Fruit fly (Drosophila melanogaster) whole organism, wandering third instar larva: ENCODE measurements around the gene heca.
A peak's percentile ranks its signal among the peaks of the same experiment; 100 is the strongest.

Experiments used
- CG32264 ChIP-seq: fragments of 200-800 bp; sonication (Bioruptor generic); optimal IDR thresholded peaks from 2 replicates; lab custom pipeline; 2016; ENCODE audit warnings: missing biosample characterization, missing genetic modification characterization
- CG9705 ChIP-seq: fragments of 200-800 bp; sonication (Bioruptor generic); optimal IDR thresholded peaks from 2 replicates; lab custom pipeline; 2018; ENCODE audit warnings: missing biosample characterization, mild to moderate bottlenecking, missing genetic modification characterization
- CrebA ChIP-seq: fragments of 200-800 bp; sonication (Bioruptor generic); optimal IDR thresholded peaks from 2 replicates; lab custom pipeline; 2016; ENCODE audit warnings: missing biosample characterization, mild to moderate bottlenecking, missing genetic modification characterization, borderline replicate concordance
- Dfd ChIP-seq: fragments of >200 bp; optimal IDR thresholded peaks from 2 replicates; lab custom pipeline; 2017; ENCODE audit warnings: missing biosample characterization, missing genetic modification characterization
- Dif ChIP-seq: fragments of 200-275, 200-300 bp; sonication (Bioruptor generic); optimal IDR thresholded peaks from 2 replicates; lab custom pipeline; 2018; ENCODE audit warnings: missing biosample characterization, missing genetic modification characterization; ENCODE audit not compliant: partially characterized antibody
- GATAd ChIP-seq: sonication (Bioruptor generic); optimal IDR thresholded peaks from 2 replicates; lab custom pipeline; 2016; ENCODE audit warnings: missing biosample characterization, missing genetic modification characterization
- HLH106 ChIP-seq: fragments of 200-800 bp; optimal IDR thresholded peaks from 3 replicates; lab custom pipeline; 2019; ENCODE audit warnings: missing biosample characterization, mild to moderate bottlenecking, missing genetic modification characterization, moderate library complexity
- Hnf4 ChIP-seq: fragments of 200-800 bp; sonication (Bioruptor generic); optimal IDR thresholded peaks from 2 replicates; lab custom pipeline; 2016; ENCODE audit warnings: missing biosample characterization, mild to moderate bottlenecking, missing genetic modification characterization
- Hr78 ChIP-seq: fragments of >200 bp; optimal IDR thresholded peaks from 2 replicates; lab custom pipeline; 2017; ENCODE audit warnings: missing biosample characterization, missing genetic modification characterization
- Hr83 ChIP-seq: fragments of 200-300 bp; sonication (Bioruptor generic); optimal IDR thresholded peaks from 2 replicates; lab custom pipeline; 2016; ENCODE audit warnings: missing biosample characterization, mild to moderate bottlenecking, missing genetic modification characterization, moderate library complexity; ENCODE audit not compliant: poor library complexity, severe bottlenecking
- Jra ChIP-seq: sonication (Bioruptor generic); optimal IDR thresholded peaks from 2 replicates; lab custom pipeline; 2016; ENCODE audit warnings: missing biosample characterization, missing genetic modification characterization
- Myc ChIP-seq: fragments of >200 bp; optimal IDR thresholded peaks from 2 replicates; lab custom pipeline; 2017
- N ChIP-seq: fragments of >200 bp; optimal IDR thresholded peaks from 2 replicates; lab custom pipeline; 2018; ENCODE audit warnings: missing biosample characterization, missing external identifiers, missing genetic modification characterization
- OdsH ChIP-seq: fragments of 200-800 bp; sonication (Bioruptor generic); optimal IDR thresholded peaks from 2 replicates; lab custom pipeline; 2016; ENCODE audit warnings: missing biosample characterization, mild to moderate bottlenecking, missing genetic modification characterization
- Rel ChIP-seq, 2 experiments: fragments of 200-800 bp; sonication (Bioruptor generic) in 1 of 2; optimal IDR thresholded peaks; 2 replicates in 1 of 2; 3 replicates in 1 of 2; lab custom pipeline; 2016 to 2019; ENCODE audit warnings: mild to moderate bottlenecking in 2 of 2, missing biosample characterization in 2 of 2, missing genetic modification characterization in 2 of 2, moderate library complexity in 1 of 2
- Sp1 ChIP-seq: fragments of 200-800 bp; sonication (Bioruptor generic); optimal IDR thresholded peaks from 3 replicates; lab custom pipeline; 2019; ENCODE audit warnings: missing biosample characterization, mild to moderate bottlenecking, missing genetic modification characterization, moderate library complexity
- br ChIP-seq: fragments of 200-800 bp; sonication (Bioruptor generic); optimal IDR thresholded peaks from 2 replicates; lab custom pipeline; 2016; ENCODE audit warnings: missing biosample characterization, missing genetic modification characterization
- brk ChIP-seq: fragments of 200-800 bp; sonication (Bioruptor generic); optimal IDR thresholded peaks from 2 replicates; lab custom pipeline; 2016; ENCODE audit warnings: missing biosample characterization, mild to moderate bottlenecking, missing genetic modification characterization
- dl ChIP-seq, 2 experiments: fragments of 175-275, 200-275 bp in 1 of 2; fragments of 200-275 bp in 1 of 2; sonication (Bioruptor generic); optimal IDR thresholded peaks; lab custom pipeline; 2018; ENCODE audit warnings: mild to moderate bottlenecking in 2 of 2, missing biosample characterization in 2 of 2, missing genetic modification characterization in 2 of 2, moderate library complexity in 2 of 2; ENCODE audit not compliant: partially characterized antibody in 2 of 2, insufficient read depth in 1 of 2
- dmrt93B ChIP-seq: fragments of 200-800 bp; sonication (Bioruptor generic); optimal IDR thresholded peaks from 2 replicates; lab custom pipeline; 2018; ENCODE audit warnings: missing biosample characterization, mild to moderate bottlenecking, missing genetic modification characterization
- dsf ChIP-seq: sonication (Bioruptor generic); optimal IDR thresholded peaks from 2 replicates; lab custom pipeline; 2016; ENCODE audit warnings: missing biosample characterization, missing genetic modification characterization, borderline replicate concordance
- ey ChIP-seq: fragments of 200-800 bp; sonication (Bioruptor generic); optimal IDR thresholded peaks from 2 replicates; lab custom pipeline; 2016; ENCODE audit warnings: missing biosample characterization, missing genetic modification characterization
- foxo ChIP-seq, 2 experiments: fragments of 200-800 bp; sonication (Bioruptor generic); optimal IDR thresholded peaks; 2 replicates in 1 of 2; 3 replicates in 1 of 2; lab custom pipeline; 2016 to 2017; ENCODE audit warnings: missing biosample characterization in 2 of 2, missing genetic modification characterization in 2 of 2
- fru ChIP-seq: fragments of 200-800 bp; sonication (Bioruptor generic); optimal IDR thresholded peaks from 3 replicates; lab custom pipeline; 2016; ENCODE audit warnings: missing biosample characterization, mild to moderate bottlenecking, missing genetic modification characterization
- h ChIP-seq: fragments of 200-800 bp; sonication (Bioruptor generic); optimal IDR thresholded peaks from 3 replicates; lab custom pipeline; 2016; ENCODE audit warnings: missing biosample characterization, mild to moderate bottlenecking, missing genetic modification characterization
- jim ChIP-seq: fragments of 175-275, 200-325 bp; sonication (Bioruptor generic); optimal IDR thresholded peaks from 2 replicates; lab custom pipeline; 2016; ENCODE audit warnings: missing biosample characterization, mild to moderate bottlenecking, missing genetic modification characterization
- lola ChIP-seq: fragments of >200 bp; optimal IDR thresholded peaks from 2 replicates; lab custom pipeline; 2017; ENCODE audit warnings: missing biosample characterization, missing genetic modification characterization
- pan ChIP-seq: fragments of >200 bp; optimal IDR thresholded peaks from 2 replicates; lab custom pipeline; 2017
- psq ChIP-seq: fragments of 200-800 bp; sonication (Bioruptor generic); optimal IDR thresholded peaks from 3 replicates; lab custom pipeline; 2017; ENCODE audit warnings: missing biosample characterization, mild to moderate bottlenecking, missing genetic modification characterization, moderate library complexity
- rgr ChIP-seq: fragments of 200-800 bp; sonication (Bioruptor generic); optimal IDR thresholded peaks from 3 replicates; lab custom pipeline; 2016; ENCODE audit warnings: missing biosample characterization, mild to moderate bottlenecking, missing genetic modification characterization
- sage ChIP-seq: fragments of 200-800 bp; sonication (Bioruptor generic); optimal IDR thresholded peaks from 2 replicates; lab custom pipeline; 2016; ENCODE audit warnings: missing biosample characterization, mild to moderate bottlenecking, missing genetic modification characterization
- sv ChIP-seq: fragments of 200-800 bp; sonication (Bioruptor generic); optimal IDR thresholded peaks from 3 replicates; lab custom pipeline; 2016; ENCODE audit warnings: missing biosample characterization, missing genetic modification characterization
- tai ChIP-seq: sonication (Bioruptor generic); optimal IDR thresholded peaks from 2 replicates; lab custom pipeline; 2016; ENCODE audit warnings: missing biosample characterization, missing genetic modification characterization
- usp ChIP-seq: fragments of >200 bp; optimal IDR thresholded peaks from 2 replicates; lab custom pipeline; 2017; ENCODE audit warnings: missing biosample characterization, missing genetic modification characterization
- woc ChIP-seq: sonication (Bioruptor generic); optimal IDR thresholded peaks from 2 replicates; lab custom pipeline; 2016; ENCODE audit warnings: missing biosample characterization, mild to moderate bottlenecking, missing genetic modification characterization

The heca gene

DNA sequence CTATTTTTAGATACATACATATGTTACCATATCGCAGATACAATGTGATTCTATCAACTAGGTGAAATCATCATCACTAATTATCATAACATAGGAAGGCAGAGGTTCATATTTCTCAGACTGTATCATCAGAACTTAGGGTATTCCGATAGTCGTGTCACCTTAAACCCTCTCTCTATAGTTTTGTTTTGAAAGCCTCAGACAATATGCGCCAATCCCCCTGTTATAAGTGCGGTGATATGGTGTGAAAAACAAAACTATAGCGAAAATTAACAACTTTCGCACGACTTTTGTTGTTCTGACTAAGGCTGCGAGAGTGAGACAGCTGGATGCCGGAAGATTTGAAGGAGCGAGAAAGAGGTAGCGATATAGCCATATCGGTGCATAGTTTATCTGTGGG is 4.7 kb downstream of the heca start:
- TF ChIP-seq br (GFP tag; lab: Kevin White, UChicago), result no peak
- peak; percentile 43 for TF ChIP-seq Dfd (GFP tag; lab: Kevin White, UChicago)

DNA sequence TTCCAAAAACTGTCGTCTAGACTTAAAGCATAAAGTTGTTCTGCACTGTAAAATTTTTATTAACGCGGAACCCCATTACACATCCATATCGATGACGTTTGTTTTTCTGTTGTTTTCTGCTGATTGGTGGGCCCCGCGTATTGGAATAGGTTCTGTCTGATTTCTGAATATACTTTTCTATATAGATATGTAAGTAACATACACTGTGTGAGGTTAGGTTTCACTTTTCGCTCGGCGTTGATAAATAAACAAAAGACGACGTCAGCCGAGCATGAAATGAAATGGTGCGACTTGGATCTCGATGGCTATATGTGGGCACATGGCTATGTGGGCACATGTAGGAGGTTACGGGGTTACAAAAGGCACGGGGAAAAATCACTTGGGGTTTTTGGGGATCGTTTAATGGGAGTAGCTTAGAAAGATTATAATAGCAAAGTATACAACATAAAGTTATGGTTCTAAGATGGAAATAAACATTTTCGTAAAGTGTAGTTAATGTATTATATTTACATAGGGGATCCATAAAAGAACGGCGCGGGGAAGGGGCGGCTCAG is 5.4 kb downstream of the heca start:
- TF ChIP-seq ey (GFP tag; lab: Kevin White, UChicago), result no peak
- no peak for TF ChIP-seq Hr83
- no peak for TF ChIP-seq HLH106 (tag; lab: Kevin White, UChicago)
- no peak for TF ChIP-seq brk
- TF ChIP-seq lola (GFP tag; lab: Kevin White, UChicago), result no peak
- TF ChIP-seq CG32264 (GFP tag; lab: Kevin White, UChicago), result no peak
- no peak for TF ChIP-seq Hnf4
- TF ChIP-seq Sp1 (GFP tag; lab: Kevin White, UChicago), result no peak
- no peak for TF ChIP-seq woc
- TF ChIP-seq GATAd (GFP tag; lab: Kevin White, UChicago), result no peak
- no peak for TF ChIP-seq sv (GFP tag; lab: Kevin White, UChicago)
- no peak for TF ChIP-seq Rel (GFP tag; optimal IDR thresholded peaks at IDR 0.05; lab: Kevin White, UChicago)
- TF ChIP-seq Rel (tag; optimal IDR thresholded peaks at IDR 0.05; lab: Kevin White, UChicago), result no peak
- TF ChIP-seq CrebA (GFP tag; lab: Kevin White, UChicago), result no peak
- TF ChIP-seq jim (GFP tag; lab: Kevin White, UChicago), result no peak
- no peak for TF ChIP-seq psq (GFP tag; lab: Kevin White, UChicago)

DNA sequence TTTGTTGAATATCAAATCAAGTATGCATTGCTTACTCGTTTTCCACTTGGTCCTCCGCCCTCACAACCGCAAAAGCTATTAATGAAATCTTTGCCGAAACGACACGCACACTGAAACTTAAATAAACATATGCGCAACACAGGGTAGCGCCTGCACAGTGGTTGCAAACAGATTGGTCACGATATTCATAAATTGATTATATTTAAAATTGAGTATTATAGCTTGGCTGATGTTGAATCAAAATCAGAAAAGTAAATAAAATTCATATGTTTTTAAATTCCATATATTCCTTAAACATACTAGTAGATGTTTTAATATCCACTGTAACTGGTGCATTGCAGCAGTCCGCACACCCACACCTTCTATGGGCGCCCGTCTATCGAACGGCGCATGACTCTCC is 6.2 kb downstream of the heca start:
- no peak for TF ChIP-seq dmrt93B
- no peak for TF ChIP-seq lola (GFP tag; lab: Kevin White, UChicago)
- TF ChIP-seq foxo (GFP tag; optimal IDR thresholded peaks at IDR 0.05; lab: Kevin White, UChicago), result no peak
- TF ChIP-seq Sp1 (GFP tag; lab: Kevin White, UChicago), result peak; percentile 43
- TF ChIP-seq Hr78 (GFP tag; lab: Kevin White, UChicago), result no peak
- peak; percentile 56 for TF ChIP-seq tai (GFP tag; lab: Kevin White, UChicago)
- TF ChIP-seq GATAd (GFP tag; lab: Kevin White, UChicago), result no peak
- peak; percentile 73 for TF ChIP-seq h (GFP tag; lab: Kevin White, UChicago)
- TF ChIP-seq OdsH (GFP tag; lab: Kevin White, UChicago), result peak; percentile 30
- peak; percentile 7 for TF ChIP-seq Hnf4
- TF ChIP-seq CG9705 (GFP tag; lab: Kevin White, UChicago), result no peak
- no peak for TF ChIP-seq Rel (GFP tag; optimal IDR thresholded peaks at IDR 0.05; lab: Kevin White, UChicago)
- no peak for TF ChIP-seq Rel (tag; optimal IDR thresholded peaks at IDR 0.05; lab: Kevin White, UChicago)
- TF ChIP-seq Jra (GFP tag; lab: Kevin White, UChicago), result no peak
- TF ChIP-seq pan (lab: Kevin White, UChicago), result no peak
- TF ChIP-seq CG32264 (GFP tag; lab: Kevin White, UChicago), result no peak
- TF ChIP-seq Myc (lab: Kevin White, UChicago), result no peak
- TF ChIP-seq Hr83, result no peak
- no peak for TF ChIP-seq woc
- peak; percentile 55 for TF ChIP-seq rgr (GFP tag; lab: Kevin White, UChicago)
- TF ChIP-seq Dif (GFP tag; lab: Kevin White, UChicago), result no peak
- TF ChIP-seq HLH106 (tag; lab: Kevin White, UChicago), result peak; percentile 25
- no peak for TF ChIP-seq dsf (GFP tag; lab: Kevin White, UChicago)
- no peak for TF ChIP-seq CrebA (GFP tag; lab: Kevin White, UChicago)
- no peak for TF ChIP-seq brk
- TF ChIP-seq usp (GFP tag; lab: Kevin White, UChicago), result no peak
- peak; percentile 6 for TF ChIP-seq br (GFP tag; lab: Kevin White, UChicago)
- no peak for TF ChIP-seq N (GFP tag; lab: Kevin White, UChicago)
- TF ChIP-seq ey (GFP tag; lab: Kevin White, UChicago), result peak; percentile 22
- TF ChIP-seq sage (GFP tag; lab: Kevin White, UChicago), result no peak
- peak; percentile 27 for TF ChIP-seq fru
- no peak for TF ChIP-seq sv (GFP tag; lab: Kevin White, UChicago)
- no peak for TF ChIP-seq jim (GFP tag; lab: Kevin White, UChicago)
- no peak for TF ChIP-seq dl (GFP tag; optimal IDR thresholded peaks at IDR 0.05; lab: Kevin White, UChicago; ENCODE audit: insufficient read depth in 1 of 2, partially characterized antibody in 2 of 2)
